Fruit fly (Drosophila melanogaster): ENCODE results near the gene MED1.

dm6 chr3L:21594408-21594807 lies 39.8 kb downstream of the MED1 start:
- TF ChIP-seq Rx (GFP tag; IDR thresholded peaks at IDR 0.05) (no peak), Myb (GFP tag; optimal IDR thresholded peaks at IDR 0.05) (no peak), Dfd (GFP tag; optimal IDR thresholded peaks at IDR 0.05) (no peak), Antp (GFP tag; optimal IDR thresholded peaks at IDR 0.05) (no peak), Lpt (GFP tag; optimal IDR thresholded peaks at IDR 0.05) (no peak)
